Worm (Caenorhabditis elegans) whole organism, L3 larva: Measurements from ENCODE around the gene gpr-1.
A peak's percentile ranks its signal among the peaks of the same experiment; 100 is the strongest.

Experiments used
- R02D3.7 ChIP-seq: fragments of 150-350 bp; optimal IDR thresholded peaks from 2 replicates; lab custom pipeline; 2014; ENCODE audit warnings: missing biosample characterization, missing genetic modification characterization
- aly-2 ChIP-seq: fragments of 150-350 bp; optimal IDR thresholded peaks from 2 replicates; lab custom pipeline; 2014; ENCODE audit warnings: missing biosample characterization, missing genetic modification characterization
- ama-1 ChIP-seq: fragments of 150-350 bp; optimal IDR thresholded peaks from 2 replicates; lab custom pipeline; 2018
- ceh-16 ChIP-seq: sonication (generic microtip); optimal IDR thresholded peaks from 2 replicates; lab custom pipeline; 2017; ENCODE audit warnings: missing biosample characterization, missing genetic modification characterization
- ceh-28 ChIP-seq: fragments of 150-350 bp; optimal IDR thresholded peaks from 2 replicates; lab custom pipeline; 2014; ENCODE audit warnings: missing biosample characterization, missing genetic modification reagents, missing genetic modification characterization
- ceh-9 ChIP-seq: sonication (generic microtip); optimal IDR thresholded peaks from 2 replicates; lab custom pipeline; 2018; ENCODE audit warnings: missing biosample characterization, missing genetic modification characterization
- daf-12 ChIP-seq: fragments of 150-350 bp; optimal IDR thresholded peaks from 2 replicates; lab custom pipeline; 2014; ENCODE audit warnings: missing biosample characterization, missing genetic modification reagents, missing genetic modification characterization
- egl-27 ChIP-seq: sonication (generic microtip); optimal IDR thresholded peaks from 4 replicates; lab custom pipeline; 2017; ENCODE audit warnings: missing biosample characterization, missing genetic modification reagents, missing genetic modification characterization
- egl-5 ChIP-seq: fragments of 150-350 bp; optimal IDR thresholded peaks from 2 replicates; lab custom pipeline; 2017; ENCODE audit warnings: missing biosample characterization, missing genetic modification reagents, missing genetic modification characterization, inconsistent platforms
- elt-1 ChIP-seq: fragments of 150-350 bp; optimal IDR thresholded peaks from 2 replicates; lab custom pipeline; 2014; ENCODE audit warnings: missing biosample characterization, missing genetic modification characterization
- elt-2 ChIP-seq: sonication (generic microtip); optimal IDR thresholded peaks from 2 replicates; lab custom pipeline; 2016; ENCODE audit warnings: missing genetic modification reagents, mild to moderate bottlenecking, missing genetic modification characterization, missing compliant biosample characterization
- elt-3 ChIP-seq, 3 experiments: fragments of 150-350 bp in 1 of 3; sonication (generic microtip) in 2 of 3; optimal IDR thresholded peaks; 2 replicates in 2 of 3; 4 replicates in 1 of 3; lab custom pipeline; 2014 to 2017; ENCODE audit warnings: missing biosample characterization in 3 of 3, missing genetic modification characterization in 3 of 3
- eor-1 ChIP-seq, 2 experiments: fragments of 150-350 bp; optimal IDR thresholded peaks; 2 replicates each; lab custom pipeline; 2014 to 2018; ENCODE audit warnings: missing biosample characterization in 2 of 2, missing genetic modification characterization in 2 of 2
- fkh-10 ChIP-seq: sonication (generic microtip); optimal IDR thresholded peaks from 2 replicates; lab custom pipeline; 2017; ENCODE audit warnings: missing biosample characterization, missing genetic modification reagents, missing genetic modification characterization
- fkh-2 ChIP-seq: fragments of 150-350 bp; optimal IDR thresholded peaks from 2 replicates; lab custom pipeline; 2014; ENCODE audit warnings: missing biosample characterization, missing genetic modification reagents, missing genetic modification characterization
- fos-1 ChIP-seq: fragments of 150-350 bp; optimal IDR thresholded peaks from 2 replicates; lab custom pipeline; 2014; ENCODE audit warnings: missing biosample characterization, missing genetic modification characterization
- hmg-11 ChIP-seq: sonication (generic microtip); optimal IDR thresholded peaks from 2 replicates; lab custom pipeline; 2016; ENCODE audit warnings: missing genetic modification characterization, missing compliant biosample characterization
- jun-1 ChIP-seq: fragments of 150-350 bp; optimal IDR thresholded peaks from 2 replicates; lab custom pipeline; 2014; ENCODE audit warnings: missing biosample characterization, missing genetic modification reagents, missing genetic modification characterization
- lin-15B ChIP-seq: fragments of 150-350 bp; optimal IDR thresholded peaks from 2 replicates; lab custom pipeline; 2014; ENCODE audit warnings: missing biosample characterization, missing genetic modification characterization
- lin-39 ChIP-seq: fragments of 150-350 bp; optimal IDR thresholded peaks from 2 replicates; lab custom pipeline; 2018; ENCODE audit warnings: missing biosample characterization, missing genetic modification reagents, missing genetic modification characterization
- mml-1 ChIP-seq: fragments of 150-350 bp; sonication (generic microtip); optimal IDR thresholded peaks from 3 replicates; lab custom pipeline; 2014; ENCODE audit warnings: missing biosample characterization, missing genetic modification characterization
- nfya-1 ChIP-seq: sonication (generic microtip); optimal IDR thresholded peaks from 2 replicates; lab custom pipeline; 2017; ENCODE audit warnings: missing genetic modification characterization, mild to moderate bottlenecking, missing compliant biosample characterization, antibody characterized with exemption, moderate library complexity; ENCODE audit not compliant: insufficient read depth
- nhr-12 ChIP-seq: fragments of 150-350 bp; optimal IDR thresholded peaks from 2 replicates; lab custom pipeline; 2014; ENCODE audit warnings: missing biosample characterization, missing genetic modification characterization
- nhr-23 ChIP-seq: fragments of 150-350 bp; optimal IDR thresholded peaks from 2 replicates; lab custom pipeline; 2014; ENCODE audit warnings: missing biosample characterization, missing genetic modification reagents, missing genetic modification characterization
- nhr-237 ChIP-seq: fragments of 150-350 bp; optimal IDR thresholded peaks from 2 replicates; lab custom pipeline; 2014; ENCODE audit warnings: missing biosample characterization, missing genetic modification characterization
- nhr-25 ChIP-seq: sonication (generic microtip); optimal IDR thresholded peaks from 2 replicates; lab custom pipeline; 2017; ENCODE audit warnings: missing biosample characterization, missing genetic modification characterization
- nhr-28 ChIP-seq: fragments of 150-350 bp; optimal IDR thresholded peaks from 2 replicates; lab custom pipeline; 2014; ENCODE audit warnings: missing biosample characterization, missing genetic modification characterization
- nhr-43 ChIP-seq: sonication (generic microtip); optimal IDR thresholded peaks from 2 replicates; lab custom pipeline; 2016; ENCODE audit warnings: mild to moderate bottlenecking, missing genetic modification characterization, missing compliant biosample characterization; ENCODE audit not compliant: poor library complexity, severe bottlenecking
- nhr-67 ChIP-seq: fragments of 150-350 bp; optimal IDR thresholded peaks from 2 replicates; lab custom pipeline; 2014; ENCODE audit warnings: missing biosample characterization, missing genetic modification characterization
- nhr-76 ChIP-seq: fragments of 150-350 bp; sonication (generic microtip); optimal IDR thresholded peaks from 5 replicates; lab custom pipeline; 2014; ENCODE audit warnings: missing biosample characterization, missing genetic modification characterization
- nhr-77 ChIP-seq: fragments of 150-350 bp; optimal IDR thresholded peaks from 2 replicates; lab custom pipeline; 2014; ENCODE audit warnings: missing biosample characterization, missing genetic modification characterization
- pha-4 ChIP-seq: fragments of 150-350 bp; optimal IDR thresholded peaks from 2 replicates; lab custom pipeline; 2014; ENCODE audit warnings: missing biosample characterization, missing genetic modification reagents, missing genetic modification characterization
- pqm-1 ChIP-seq: fragments of 150-350 bp; optimal IDR thresholded peaks from 2 replicates; lab custom pipeline; 2017; ENCODE audit warnings: missing biosample characterization, missing genetic modification characterization, inconsistent platforms
- sea-2 ChIP-seq: fragments of 150-350 bp; sonication (generic microtip); optimal IDR thresholded peaks from 4 replicates; lab custom pipeline; 2014; ENCODE audit warnings: missing biosample characterization, missing genetic modification reagents, missing genetic modification characterization
- skn-1 ChIP-seq: fragments of 150-350 bp; optimal IDR thresholded peaks from 2 replicates; lab custom pipeline; 2014; ENCODE audit warnings: missing biosample characterization, missing genetic modification characterization
- snpc-4 ChIP-seq: fragments of 150-350 bp; optimal IDR thresholded peaks from 2 replicates; lab custom pipeline; 2014; ENCODE audit warnings: missing biosample characterization, missing genetic modification characterization
- tbx-2 ChIP-seq: sonication (generic microtip); optimal IDR thresholded peaks from 2 replicates; lab custom pipeline; 2016; ENCODE audit warnings: mild to moderate bottlenecking, missing genetic modification characterization, missing compliant biosample characterization
- unc-39 ChIP-seq: sonication (generic microtip); optimal IDR thresholded peaks from 4 replicates; lab custom pipeline; 2017; ENCODE audit warnings: missing biosample characterization, missing genetic modification characterization
- unc-62 ChIP-seq: fragments of 150-350 bp; sonication (generic microtip); optimal IDR thresholded peaks from 4 replicates; lab custom pipeline; 2014; ENCODE audit warnings: missing biosample characterization, missing genetic modification reagents, missing genetic modification characterization
- zag-1 ChIP-seq: fragments of 150-350 bp; optimal IDR thresholded peaks from 2 replicates; lab custom pipeline; 2014; ENCODE audit warnings: missing biosample characterization, missing genetic modification characterization
- ztf-11 ChIP-seq: fragments of 150-350 bp; optimal IDR thresholded peaks from 2 replicates; lab custom pipeline; 2014; ENCODE audit warnings: missing biosample characterization, missing genetic modification characterization
- ztf-4 ChIP-seq: fragments of 150-350 bp; optimal IDR thresholded peaks from 2 replicates; lab custom pipeline; 2014; ENCODE audit warnings: missing biosample characterization, missing genetic modification characterization

Gene gpr-1

DNA sequence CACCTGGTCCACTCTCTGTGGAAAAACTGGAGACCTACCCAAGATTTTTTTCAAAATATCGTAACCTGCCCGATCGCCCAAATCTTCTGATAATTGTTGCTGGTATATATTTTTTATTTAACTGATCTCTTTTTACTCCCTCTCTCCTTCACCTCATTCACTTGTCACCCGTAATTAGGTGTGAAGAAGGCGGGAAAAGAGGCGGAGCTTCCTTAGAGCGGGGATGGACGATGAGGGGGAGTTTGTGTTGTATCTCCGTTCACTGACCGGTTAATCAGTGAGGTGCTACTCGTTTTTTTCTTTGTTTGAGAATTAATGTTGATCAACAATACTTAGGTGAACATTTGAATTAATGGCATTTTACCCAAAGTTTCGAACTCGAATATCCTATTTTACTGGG, 6.3 kb upstream of the gpr-1 start, which contains the start of gene ceh-16:
TSS of gene ceh-16 (plus strand) at position 301 of the 400 bp plus-strand sequence.
- no peak for TF ChIP-seq ztf-11
- TF ChIP-seq ceh-16 = no peak
- no peak for TF ChIP-seq nhr-77

DNA sequence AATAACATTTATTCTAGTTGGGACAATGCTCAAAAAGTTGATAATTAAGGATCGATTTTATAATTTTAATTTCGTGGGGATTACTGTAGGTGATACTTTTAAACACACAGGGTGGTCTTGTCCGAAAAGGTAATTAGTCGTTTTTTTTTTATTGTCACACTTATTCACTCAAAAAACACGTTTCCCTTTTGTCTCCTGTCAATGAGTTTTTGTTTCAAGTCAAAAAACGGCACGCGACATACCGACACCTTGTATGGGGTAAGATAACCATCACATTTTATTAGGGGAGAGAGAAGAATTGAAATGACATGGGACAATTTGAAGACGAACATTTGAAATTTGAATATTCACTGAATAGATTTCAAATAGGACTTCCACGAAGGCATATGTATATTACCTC, 3.6 kb upstream of the gpr-1 start:
- TF ChIP-seq nhr-25 (tag; lab: Kevin White, UChicago) (peak; percentile 57), aly-2 (tag; lab: Kevin White, UChicago) (no peak), elt-1 (tag; lab: Kevin White, UChicago) (peak; percentile 16)

DNA sequence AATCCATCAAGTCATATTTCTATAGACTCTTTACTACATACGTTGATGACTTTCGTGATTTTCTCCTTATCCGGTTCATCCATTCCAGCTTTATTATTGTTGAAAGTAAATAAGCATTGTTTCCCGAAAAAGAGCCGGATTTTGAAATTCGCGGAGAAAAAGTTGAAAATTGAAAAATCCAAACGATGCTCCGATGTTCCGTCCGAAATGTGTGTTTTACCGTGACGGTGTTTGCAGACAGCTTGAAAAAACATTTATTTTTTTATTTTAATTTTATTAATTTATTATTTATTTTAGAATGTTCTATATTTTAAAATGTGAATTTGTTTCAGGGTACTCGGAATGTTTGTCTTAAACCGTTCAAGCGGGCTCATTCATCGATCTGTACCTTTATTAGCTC, 2.1 kb downstream of the gpr-1 start, which contains the start of gene dnj-10:
TSS of gene dnj-10 (plus strand) at position 333 of the 400 bp plus-strand sequence.
- no peak for TF ChIP-seq tbx-2 (tag; lab: Kevin White, UChicago)
- TF ChIP-seq lin-39 (tag; lab: Kevin White, UChicago) = peak; percentile 4
- no peak for TF ChIP-seq nhr-12 (tag; lab: Kevin White, UChicago)
- TF ChIP-seq elt-2 (tag; lab: Kevin White, UChicago) = peak; percentile 16
- TF ChIP-seq hmg-11 = peak; percentile 26
- TF ChIP-seq nhr-67 (tag; lab: Kevin White, UChicago) = no peak
- no peak for TF ChIP-seq daf-12
- no peak for TF ChIP-seq ceh-28
- TF ChIP-seq nhr-43 (tag; lab: Kevin White, UChicago) = no peak
- no peak for TF ChIP-seq fos-1 (tag; lab: Kevin White, UChicago)
- TF ChIP-seq ceh-16 = no peak
- TF ChIP-seq egl-27 (tag; lab: Kevin White, UChicago) = no peak
- no peak for TF ChIP-seq elt-3 (tag; optimal IDR thresholded peaks at IDR 0.05; lab: Kevin White, UChicago)
- TF ChIP-seq mml-1 (tag; lab: Kevin White, UChicago) = no peak
- no peak for TF ChIP-seq egl-5 (tag; lab: Kevin White, UChicago)
- TF ChIP-seq R02D3.7 (tag; lab: Kevin White, UChicago) = peak; percentile 6
- no peak for TF ChIP-seq ama-1 (lab: Kevin White, UChicago)
- TF ChIP-seq pqm-1 = no peak
- TF ChIP-seq nhr-28 = no peak
- TF ChIP-seq ceh-9 = no peak
- no peak for TF ChIP-seq eor-1 (tag; optimal IDR thresholded peaks at IDR 0.05; lab: Kevin White, UChicago)
- TF ChIP-seq nhr-25 (tag; lab: Kevin White, UChicago) = no peak
- no peak for TF ChIP-seq ztf-11
- peak; percentile 92 for TF ChIP-seq lin-15B (tag; lab: Kevin White, UChicago)
- peak; percentile 72 for TF ChIP-seq nfya-1
- peak; percentile 16 for TF ChIP-seq snpc-4 (tag; lab: Kevin White, UChicago)
- no peak for TF ChIP-seq jun-1 (tag; lab: Kevin White, UChicago)
- TF ChIP-seq nhr-77 = no peak
- no peak for TF ChIP-seq elt-1 (tag; lab: Kevin White, UChicago)
- no peak for TF ChIP-seq fkh-10 (GFP tag; lab: Kevin White, UChicago)
- no peak for TF ChIP-seq ztf-4
- TF ChIP-seq nhr-76 (tag; lab: Kevin White, UChicago) = no peak
- peak; percentile 84 for TF ChIP-seq pha-4 (tag; lab: Kevin White, UChicago)
- no peak for TF ChIP-seq fkh-2 (tag; lab: Kevin White, UChicago)
- TF ChIP-seq skn-1 (tag; lab: Kevin White, UChicago) = peak; percentile 25
- TF ChIP-seq nhr-237 (tag; lab: Kevin White, UChicago) = no peak
- no peak for TF ChIP-seq unc-62 (GFP tag; lab: Kevin White, UChicago)
- TF ChIP-seq zag-1 (tag; lab: Kevin White, UChicago) = no peak
- no peak for TF ChIP-seq unc-39 (tag; lab: Kevin White, UChicago)
- no peak for TF ChIP-seq sea-2
- TF ChIP-seq nhr-23 = peak; percentile 60
- TF ChIP-seq, all 47 proteins: peak for 10
